Fruit fly (Drosophila melanogaster): ENCODE results near the gene CG6656.

DNA sequence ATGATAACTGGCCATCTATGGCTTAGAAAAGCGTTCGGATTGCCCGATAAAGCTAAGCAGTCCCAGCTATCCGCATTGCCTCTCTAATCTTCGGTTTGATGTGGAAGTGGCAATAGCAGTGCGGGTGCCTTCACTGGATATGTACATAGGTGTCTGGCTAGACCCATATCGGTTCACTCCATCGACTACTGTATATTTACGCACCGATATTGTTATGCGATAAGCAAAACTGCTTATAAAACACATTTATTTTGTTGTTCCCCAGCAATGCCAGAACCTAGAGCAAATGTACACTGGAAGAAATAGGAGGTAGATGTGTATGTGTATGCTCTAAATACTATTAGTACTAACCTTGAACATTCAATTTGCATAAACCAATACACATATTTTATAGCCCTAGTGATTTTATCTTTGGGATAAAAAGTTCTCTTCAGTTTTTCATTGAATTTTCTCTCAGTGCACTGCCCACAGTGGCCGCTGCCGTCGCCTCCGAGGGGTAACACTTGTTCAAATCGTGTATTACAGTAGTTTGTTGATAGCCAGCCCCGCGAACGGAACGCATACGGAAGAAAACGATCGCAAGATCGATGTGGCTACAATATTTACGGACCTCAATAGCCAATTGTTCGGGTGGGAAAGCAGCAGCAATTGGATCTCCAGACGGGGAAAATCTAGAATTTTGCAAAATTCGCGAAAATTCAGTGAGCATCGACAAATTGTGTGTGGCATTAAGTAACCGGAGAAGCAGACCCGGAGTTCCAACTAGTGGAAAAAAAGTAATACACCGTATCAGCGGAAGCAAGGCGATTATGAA lies 4.7 kb upstream of the CG6656 start, which contains the start of gene CG31431:
- TF ChIP-seq CG32121 (GFP tag; IDR thresholded peaks at IDR 0.05) (peak; percentile 95), Snoo (tag; optimal IDR thresholded peaks at IDR 0.05) (peak; percentile 28), CG17806 (tag; optimal IDR thresholded peaks at IDR 0.05) (peak; percentile 87), CG9948 (tag; optimal IDR thresholded peaks at IDR 0.05) (peak; percentile 81), rn (GFP tag; IDR thresholded peaks at IDR 0.05) (peak; percentile 74), CG14655 (GFP tag; optimal IDR thresholded peaks at IDR 0.05) (peak; percentile 89), CG34367 (tag; optimal IDR thresholded peaks at IDR 0.05) (peak; percentile 78), D1 (tag; optimal IDR thresholded peaks at IDR 0.05) (no peak), fd96Ca (GFP tag; IDR thresholded peaks at IDR 0.05) (peak; percentile 90), CG8159 (tag; optimal IDR thresholded peaks at IDR 0.05) (peak; percentile 85), CG15710 (tag; optimal IDR thresholded peaks at IDR 0.05) (peak; percentile 85), CG12605 (GFP tag; IDR thresholded peaks at IDR 0.05) (peak; percentile 90)
